Worm (Caenorhabditis elegans): ENCODE results near the gene K06A1.2.

K06A1.2 gene

DNA sequence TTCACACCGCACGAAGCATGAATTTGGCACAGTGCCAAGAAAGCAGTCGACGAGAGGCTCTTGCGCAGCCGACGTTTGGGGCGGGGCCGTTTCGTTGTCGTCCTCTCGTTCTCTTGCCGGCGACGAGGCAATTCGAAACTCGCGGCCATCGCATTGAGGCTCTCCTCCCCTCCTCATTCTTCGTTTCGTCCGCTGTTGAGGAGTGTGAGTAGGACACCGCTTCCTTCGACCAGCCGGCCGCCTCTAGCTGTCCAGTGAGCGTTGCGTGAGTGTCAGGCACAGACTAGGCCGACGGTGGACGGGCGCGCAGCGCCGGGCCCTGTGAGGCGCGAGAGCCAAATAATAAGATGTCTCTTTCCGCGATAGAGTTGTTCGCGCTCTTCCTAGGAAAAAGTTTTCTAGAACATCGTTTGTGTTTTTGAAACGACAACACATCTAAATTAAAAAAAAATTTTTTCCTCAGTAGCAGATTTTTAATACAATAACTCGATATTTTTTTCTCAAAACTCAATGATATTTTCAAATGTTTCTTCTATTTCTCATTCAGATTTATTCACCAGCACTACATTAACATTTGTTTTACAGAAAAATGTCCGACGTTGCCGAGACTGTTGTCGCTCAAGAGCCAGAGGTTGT lies 48.1 kb downstream of the K06A1.2 start, which contains the start of the genes T28D9.11 and T28D9.1 (continued):
- no peak for TF ChIP-seq T20F7.1 (GFP tag; optimal IDR thresholded peaks at IDR 0.05)
- TF ChIP-seq ctbp-1 (GFP tag; IDR thresholded peaks at IDR 0.05): peak; percentile 73
- TF ChIP-seq daf-8 (GFP tag; IDR thresholded peaks at IDR 0.05): no peak
- TF ChIP-seq zip-11 (GFP tag; IDR thresholded peaks at IDR 0.05): no peak
- TF ChIP-seq nhr-102 (tag; optimal IDR thresholded peaks at IDR 0.05): no peak
- TF ChIP-seq lin-29 (GFP tag; IDR thresholded peaks at IDR 0.05): no peak
- TF ChIP-seq mdl-1 (tag; optimal IDR thresholded peaks at IDR 0.05): peak in 1 of 2 experiments; percentile 27
- TF ChIP-seq nhr-48 (tag; optimal IDR thresholded peaks at IDR 0.05): peak; percentile 8
- no peak for TF ChIP-seq tag-97 (GFP tag; IDR thresholded peaks at IDR 0.05)
- TF ChIP-seq ceh-82 (tag; optimal IDR thresholded peaks at IDR 0.05): no peak
- peak; percentile 70 to 77 for TF ChIP-seq lsy-2 (tag; optimal IDR thresholded peaks at IDR 0.05)
- no peak for TF ChIP-seq jun-1 (tag; optimal IDR thresholded peaks at IDR 0.05)
- TF ChIP-seq mep-1 (tag; optimal IDR thresholded peaks at IDR 0.05): peak; percentile 85
- TF ChIP-seq dmd-9 (GFP tag; IDR thresholded peaks at IDR 0.05): no peak
- no peak for TF ChIP-seq nhr-237 (tag; optimal IDR thresholded peaks at IDR 0.05)
- peak; percentile 71 for TF ChIP-seq lim-7 (GFP tag; IDR thresholded peaks at IDR 0.05)
- peak; percentile 63 for TF ChIP-seq ceh-20 (GFP tag; IDR thresholded peaks at IDR 0.05)
- TF ChIP-seq fos-1 (tag; optimal IDR thresholded peaks at IDR 0.05): no peak
- no peak for TF ChIP-seq sdz-12 (GFP tag; optimal IDR thresholded peaks at IDR 0.05)
- 0 out of 4 replicates have a peak, but pooled peaks of 1 of the 2 experiments have one; percentile 32 for TF ChIP-seq madf-5 (GFP tag; IDR thresholded peaks at IDR 0.05)
- no peak for TF ChIP-seq zfp-2 (tag; optimal IDR thresholded peaks at IDR 0.05)
- TF ChIP-seq hlh-30 (tag; optimal IDR thresholded peaks at IDR 0.05; ENCODE audit: insufficient read depth): peak; percentile 22
- no peak for TF ChIP-seq ceh-28 (tag; optimal IDR thresholded peaks at IDR 0.05)
- no peak for TF ChIP-seq duxl-1 (tag; optimal IDR thresholded peaks at IDR 0.05; ENCODE audit: poor library complexity)
- TF ChIP-seq F49E8.2 (tag; optimal IDR thresholded peaks at IDR 0.05; ENCODE audit: borderline replicate concordance): no peak
- TF ChIP-seq unc-62 (GFP tag; optimal IDR thresholded peaks at IDR 0.05 in 1 of 2): peak in 1 of 2 experiments; percentile 48
- TF ChIP-seq unc-62 (tag; optimal IDR thresholded peaks at IDR 0.05): no peak
- TF ChIP-seq ZK546.5 (tag; optimal IDR thresholded peaks at IDR 0.05): no peak
- peak; percentile 61 for TF ChIP-seq mes-2 (tag; optimal IDR thresholded peaks at IDR 0.05; ENCODE audit: poor library complexity, severe bottlenecking)
- peak; percentile 69 for TF ChIP-seq mxl-3 (GFP tag; optimal IDR thresholded peaks at IDR 0.05)
- no peak for TF ChIP-seq lir-3 (tag; optimal IDR thresholded peaks at IDR 0.05)
- no peak for TF ChIP-seq pha-4 (GFP tag; IDR thresholded peaks at IDR 0.05)
- TF ChIP-seq pha-4 (tag; optimal IDR thresholded peaks at IDR 0.05): no peak
- TF ChIP-seq nhr-11 (tag; optimal IDR thresholded peaks at IDR 0.05): peak; percentile 49
- TF ChIP-seq ZK337.2 (GFP tag; IDR thresholded peaks at IDR 0.05): no peak
- peak; percentile 71 for TF ChIP-seq F37D6.2 (tag; optimal IDR thresholded peaks at IDR 0.05)
- TF ChIP-seq dmd-8 (GFP tag; IDR thresholded peaks at IDR 0.05): no peak
- TF ChIP-seq nhr-25 (tag; optimal IDR thresholded peaks at IDR 0.05; ENCODE audit: borderline replicate concordance, insufficient read depth): no peak
- TF ChIP-seq dpl-1 (GFP tag; optimal IDR thresholded peaks at IDR 0.05): peak; percentile 44
- peak; percentile 81 for TF ChIP-seq hmg-1.1 (GFP tag; IDR thresholded peaks at IDR 0.05)
- TF ChIP-seq nhr-111 (GFP tag; optimal IDR thresholded peaks at IDR 0.05): no peak
- no peak for TF ChIP-seq pqm-1 (tag; optimal IDR thresholded peaks at IDR 0.05)
- no peak for TF ChIP-seq Y48G9A.11 (GFP tag; IDR thresholded peaks at IDR 0.05)
- TF ChIP-seq lin-1 (GFP tag; IDR thresholded peaks at IDR 0.05): no peak
- no peak for TF ChIP-seq ces-1 (GFP tag; optimal IDR thresholded peaks at IDR 0.05)
- no peak for TF ChIP-seq daf-19 (GFP tag; conservative IDR thresholded peaks at IDR 0.05)
- no peak for TF ChIP-seq ama-1 (optimal IDR thresholded peaks at IDR 0.05)
- TF ChIP-seq nhr-76 (tag; optimal IDR thresholded peaks at IDR 0.05): no peak
- peak; percentile 28; the same call in 1 of the 2 replicates for TF ChIP-seq dmd-6 (GFP tag; IDR thresholded peaks at IDR 0.05)
- TF ChIP-seq hif-1 (tag; optimal IDR thresholded peaks at IDR 0.05): peak in 1 of 2 experiments; percentile 58

All from whole organism, L4 larva.